Fruit fly (Drosophila melanogaster): ENCODE measurements around the gene Dsk.

- no peak for TF ChIP-seq Sox102F (GFP tag; optimal IDR thresholded peaks at IDR 0.05)
- TF ChIP-seq CG11902 (GFP tag; optimal IDR thresholded peaks at IDR 0.05): no peak
- TF ChIP-seq CG8632 (GFP tag; optimal IDR thresholded peaks at IDR 0.05): no peak
- TF ChIP-seq Gug (GFP tag; IDR thresholded peaks at IDR 0.05): no peak
- TF ChIP-seq Sox14 (GFP tag; optimal IDR thresholded peaks at IDR 0.05): peak; percentile 50
- TF ChIP-seq ss (GFP tag; optimal IDR thresholded peaks at IDR 0.05): peak; percentile 26 to 73
- no peak for TF ChIP-seq Sox15 (GFP tag; optimal IDR thresholded peaks at IDR 0.05)
- no peak for TF ChIP-seq CG1621 (tag; optimal IDR thresholded peaks at IDR 0.05)
- TF ChIP-seq CG11294 (GFP tag; IDR thresholded peaks at IDR 0.05): no peak
- TF ChIP-seq CG6854 (GFP tag; optimal IDR thresholded peaks at IDR 0.05): no peak
- TF ChIP-seq CG11762 (GFP tag; optimal IDR thresholded peaks at IDR 0.05; ENCODE audit: insufficient read depth): no peak
Observed at dm6 chr3R:4186820-4187540, 3.1 kb downstream of the Dsk start.

All from whole organism, prepupa.